Fruit fly (Drosophila melanogaster): ENCODE results near the gene eIF2D.

- TF ChIP-seq acj6 (GFP tag; optimal IDR thresholded peaks at IDR 0.05) = peak; percentile 53
- peak; percentile 62 for TF ChIP-seq achi (GFP tag; optimal IDR thresholded peaks at IDR 0.05)
- TF ChIP-seq CG7368 (GFP tag; optimal IDR thresholded peaks at IDR 0.05) = peak; percentile 39
- peak; percentile 79 for TF ChIP-seq Eip75B (GFP tag; optimal IDR thresholded peaks at IDR 0.05)
- no peak; the same call in none of the 2 replicates for TF ChIP-seq CG11294 (GFP tag; IDR thresholded peaks at IDR 0.05)
- TF ChIP-seq Gug (GFP tag; IDR thresholded peaks at IDR 0.05) = no peak
- peak; percentile 30; the same call in 1 of the 2 replicates for TF ChIP-seq CG15336 (GFP tag; IDR thresholded peaks at IDR 0.05)
These were observed 28.6 kb downstream of the eIF2D start, which contains the start of the genes yem and Ctl2 for dm6 chr3R:29122817-29123611.
